Worm (Caenorhabditis elegans): ENCODE measurements around the gene K09E9.3.

DNA sequence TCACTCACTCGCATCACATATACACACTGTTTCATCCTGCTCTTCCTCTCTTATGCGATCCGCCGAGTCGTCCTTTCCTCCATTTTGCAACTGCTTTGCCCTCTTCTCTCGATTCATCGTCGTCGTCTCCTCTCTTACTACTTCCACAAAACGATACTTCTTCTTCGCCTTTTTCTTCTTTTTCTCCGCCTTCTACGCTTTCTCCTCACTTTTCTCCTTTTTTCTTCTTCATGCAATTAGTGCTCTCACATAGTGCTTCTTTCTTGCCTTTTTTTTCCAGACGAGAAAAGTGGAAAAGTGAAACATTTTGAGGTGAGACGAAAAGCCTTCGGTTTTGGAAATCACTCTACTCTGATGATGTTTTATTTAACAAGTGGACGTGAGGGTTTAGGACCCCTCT, 46.0 kb upstream of the K09E9.3 start:
- no peak for TF ChIP-seq mes-4 (tag; optimal IDR thresholded peaks at IDR 0.05)
- no peak for TF ChIP-seq ama-1 (optimal IDR thresholded peaks at IDR 0.05)
- TF ChIP-seq ama-1 (GFP tag; optimal IDR thresholded peaks at IDR 0.05) = no peak
- no peak for TF ChIP-seq sdz-38 (tag; optimal IDR thresholded peaks at IDR 0.05)
- TF ChIP-seq ZK185.1 (tag; optimal IDR thresholded peaks at IDR 0.05; ENCODE audit: poor library complexity, severe bottlenecking) = no peak
- no peak for TF ChIP-seq mel-28 (tag; optimal IDR thresholded peaks at IDR 0.05; ENCODE audit: borderline replicate concordance)
- no peak for TF ChIP-seq pha-4 (tag; optimal IDR thresholded peaks at IDR 0.05)
- no peak for TF ChIP-seq mxl-1 (tag; optimal IDR thresholded peaks at IDR 0.05)
- no peak for TF ChIP-seq dpl-1 (GFP tag; optimal IDR thresholded peaks at IDR 0.05)
